Fruit fly (Drosophila melanogaster) whole organism, prepupa: Measurements from ENCODE around the gene CG17359.

Source experiments
- Blimp-1 ChIP-seq: fragments of 200-800 bp; sonication (Bioruptor generic); optimal IDR thresholded peaks from 3 replicates; lab custom pipeline; 2017; ENCODE audit warnings: missing biosample characterization, missing genetic modification characterization, mild to moderate bottlenecking, moderate library complexity, missing genetic modification reagents
- CG10631 ChIP-seq: fragments of 200-800 bp; sonication (Bioruptor generic); optimal IDR thresholded peaks from 2 replicates; lab custom pipeline; 2016; ENCODE audit warnings: missing biosample characterization, missing genetic modification characterization
- CG11294 ChIP-seq: fragments of 200-800 bp; sonication (Bioruptor generic); IDR thresholded peaks from 2 replicates; pipeline ENCODE4 v1.3.6; 2022; ENCODE audit warnings: missing biosample characterization, missing genetic modification characterization
- CG15336 ChIP-seq: fragments of 200-800 bp; sonication (Bioruptor generic); IDR thresholded peaks from 2 replicates; pipeline ENCODE4 v1.3.6; 2022; ENCODE audit warnings: missing biosample characterization, missing genetic modification characterization
- CG1621 ChIP-seq: fragments of 200-800 bp; sonication (Bioruptor generic); optimal IDR thresholded peaks from 3 replicates; lab custom pipeline; 2018; ENCODE audit warnings: missing biosample characterization, mild to moderate bottlenecking, missing genetic modification characterization
- CG16779 ChIP-seq: fragments of 200-800 bp; sonication (Bioruptor generic); optimal IDR thresholded peaks from 3 replicates; lab custom pipeline; 2017; ENCODE audit warnings: missing biosample characterization, mild to moderate bottlenecking, missing genetic modification characterization
- CG3032 ChIP-seq: fragments of 200-800 bp; optimal IDR thresholded peaks from 2 replicates; lab custom pipeline; 2019; ENCODE audit warnings: missing biosample characterization, mild to moderate bottlenecking, missing genetic modification characterization, moderate library complexity
- CG34406 ChIP-seq: fragments of 200-800 bp; sonication (Bioruptor generic); optimal IDR thresholded peaks from 3 replicates; lab custom pipeline; 2016; ENCODE audit warnings: missing biosample characterization, missing genetic modification characterization
- CG3919 ChIP-seq: fragments of 200-800 bp; sonication (Bioruptor generic); optimal IDR thresholded peaks from 3 replicates; lab custom pipeline; 2016; ENCODE audit warnings: missing biosample characterization, missing genetic modification characterization
- CG6276 ChIP-seq: fragments of 200-800 bp; sonication (Bioruptor generic); optimal IDR thresholded peaks from 2 replicates; lab custom pipeline; 2017; ENCODE audit warnings: missing biosample characterization, mild to moderate bottlenecking, missing genetic modification characterization
- CG6792 ChIP-seq: fragments of 200-800 bp; sonication (Bioruptor generic); optimal IDR thresholded peaks from 3 replicates; lab custom pipeline; 2016; ENCODE audit warnings: missing biosample characterization, missing genetic modification characterization
- CG6854 ChIP-seq: fragments of 200-800 bp; sonication (Bioruptor generic); optimal IDR thresholded peaks from 2 replicates; lab custom pipeline; 2017; ENCODE audit warnings: missing biosample characterization, mild to moderate bottlenecking, missing genetic modification characterization
- CG7368 ChIP-seq: fragments of 200-800 bp; sonication (Bioruptor generic); optimal IDR thresholded peaks from 3 replicates; lab custom pipeline; 2016; ENCODE audit warnings: missing biosample characterization, missing genetic modification characterization
- CG8119 ChIP-seq: fragments of 200-800 bp; sonication (Bioruptor generic); IDR thresholded peaks from 3 replicates; pipeline ENCODE4 v1.3.6; 2022; ENCODE audit warnings: missing biosample characterization, missing genetic modification characterization
- CG8319 ChIP-seq: fragments of 200-800 bp; sonication (Bioruptor generic); optimal IDR thresholded peaks from 3 replicates; lab custom pipeline; 2016; ENCODE audit warnings: missing biosample characterization, missing genetic modification characterization
- CG8632 ChIP-seq: fragments of 200-800 bp; sonication (Bioruptor generic); optimal IDR thresholded peaks from 3 replicates; lab custom pipeline; 2016; ENCODE audit warnings: missing biosample characterization, missing genetic modification characterization
- CG9139 ChIP-seq: fragments of 200-800 bp; sonication (Bioruptor generic); optimal IDR thresholded peaks from 3 replicates; lab custom pipeline; 2017; ENCODE audit warnings: missing biosample characterization, mild to moderate bottlenecking, missing genetic modification characterization
- Eip75B ChIP-seq: fragments of 200-800 bp; sonication (Bioruptor generic); optimal IDR thresholded peaks from 3 replicates; lab custom pipeline; 2016; ENCODE audit warnings: missing biosample characterization, missing genetic modification characterization
- Eip78C ChIP-seq: fragments of 200-800 bp; sonication (Bioruptor generic); peaks from one replicate; lab custom pipeline; 2016; ENCODE audit warnings: missing biosample characterization, missing genetic modification characterization
- Eip93F ChIP-seq: fragments of 200-800 bp; sonication (Bioruptor generic); optimal IDR thresholded peaks from 2 replicates; lab custom pipeline; 2016; ENCODE audit warnings: missing biosample characterization, mild to moderate bottlenecking, missing genetic modification characterization
- Ets21C ChIP-seq: fragments of 200-800 bp; sonication (Bioruptor generic); optimal IDR thresholded peaks from 3 replicates; lab custom pipeline; 2016; ENCODE audit warnings: missing biosample characterization, missing genetic modification characterization
- Ets96B ChIP-seq: fragments of 200-800 bp; optimal IDR thresholded peaks from 2 replicates; lab custom pipeline; 2019; ENCODE audit warnings: missing biosample characterization, mild to moderate bottlenecking, missing genetic modification characterization, moderate library complexity
- Gug ChIP-seq: fragments of 200-800 bp; sonication (Bioruptor generic); IDR thresholded peaks from 2 replicates; pipeline ENCODE4 v1.3.6; 2022; ENCODE audit warnings: missing biosample characterization, missing genetic modification characterization
- Hr39 ChIP-seq: fragments of 200-800 bp; sonication (Bioruptor generic); optimal IDR thresholded peaks from 2 replicates; lab custom pipeline; 2016; ENCODE audit warnings: missing biosample characterization, missing genetic modification characterization
- Hr4 ChIP-seq: fragments of 200-800 bp; sonication (Bioruptor generic); optimal IDR thresholded peaks from 3 replicates; lab custom pipeline; 2016; ENCODE audit warnings: missing biosample characterization, missing genetic modification characterization
- Lpt ChIP-seq: fragments of 200-800 bp; sonication (Bioruptor generic); optimal IDR thresholded peaks from 3 replicates; lab custom pipeline; 2016; ENCODE audit warnings: missing biosample characterization, missing genetic modification characterization
- Met ChIP-seq: fragments of 200-800 bp; sonication (Bioruptor generic); optimal IDR thresholded peaks from 3 replicates; lab custom pipeline; 2016; ENCODE audit warnings: missing biosample characterization, missing genetic modification characterization
- OdsH ChIP-seq: fragments of 200-800 bp; sonication (Bioruptor generic); optimal IDR thresholded peaks from 3 replicates; lab custom pipeline; 2016; ENCODE audit warnings: missing biosample characterization, missing genetic modification characterization
- Smox ChIP-seq: fragments of 200-800 bp; sonication (Bioruptor generic); optimal IDR thresholded peaks from 3 replicates; lab custom pipeline; 2016; ENCODE audit warnings: missing biosample characterization, missing genetic modification characterization
- Sox102F ChIP-seq: fragments of 200-800 bp; sonication (Bioruptor generic); optimal IDR thresholded peaks from 2 replicates; lab custom pipeline; 2016; ENCODE audit warnings: missing biosample characterization, mild to moderate bottlenecking, missing genetic modification characterization
- Sox14 ChIP-seq: fragments of 200-800 bp; sonication (Bioruptor generic); optimal IDR thresholded peaks from 3 replicates; lab custom pipeline; 2016; ENCODE audit warnings: missing biosample characterization, missing genetic modification characterization
- Sox15 ChIP-seq: fragments of 200-800 bp; sonication (Bioruptor generic); optimal IDR thresholded peaks from 3 replicates; lab custom pipeline; 2016; ENCODE audit warnings: missing biosample characterization, missing genetic modification characterization
- achi ChIP-seq: fragments of 200-800 bp; sonication (Bioruptor generic); optimal IDR thresholded peaks from 3 replicates; lab custom pipeline; 2016; ENCODE audit warnings: missing biosample characterization, missing genetic modification characterization
- acj6 ChIP-seq: fragments of 200-800 bp; sonication (Bioruptor generic); optimal IDR thresholded peaks from 3 replicates; lab custom pipeline; 2016; ENCODE audit warnings: missing biosample characterization, missing genetic modification characterization
- cyc ChIP-seq: fragments of 200-800 bp; sonication (Bioruptor generic); optimal IDR thresholded peaks from 3 replicates; lab custom pipeline; 2016; ENCODE audit warnings: missing biosample characterization, missing genetic modification characterization
- dac ChIP-seq: fragments of 200-800 bp; sonication (Bioruptor generic); optimal IDR thresholded peaks from 2 replicates; lab custom pipeline; 2017; ENCODE audit warnings: missing biosample characterization, mild to moderate bottlenecking, missing genetic modification characterization
- dsx ChIP-seq: fragments of 200-800 bp; optimal IDR thresholded peaks from 3 replicates; lab custom pipeline; 2019; ENCODE audit warnings: missing biosample characterization, mild to moderate bottlenecking, missing genetic modification characterization, moderate library complexity; ENCODE audit not compliant: poor library complexity, severe bottlenecking
- eg ChIP-seq: fragments of 200-800 bp; sonication (Bioruptor generic); IDR thresholded peaks from 3 replicates; pipeline ENCODE4 v1.3.6; 2022; ENCODE audit warnings: missing biosample characterization, missing genetic modification characterization
- esn ChIP-seq: fragments of 200-800 bp; sonication (Bioruptor generic); optimal IDR thresholded peaks from 2 replicates; lab custom pipeline; 2016; ENCODE audit warnings: missing biosample characterization, mild to moderate bottlenecking, missing genetic modification characterization, moderate library complexity
- fd85E ChIP-seq: fragments of 200-800 bp; sonication (Bioruptor generic); optimal IDR thresholded peaks from 3 replicates; lab custom pipeline; 2016; ENCODE audit warnings: missing biosample characterization, missing genetic modification characterization
- lz ChIP-seq: fragments of 200-800 bp; sonication (Bioruptor generic); optimal IDR thresholded peaks from 3 replicates; lab custom pipeline; 2016; ENCODE audit warnings: missing biosample characterization, missing genetic modification characterization
- net ChIP-seq: fragments of 200-800 bp; sonication (Bioruptor generic); optimal IDR thresholded peaks from 3 replicates; lab custom pipeline; 2016; ENCODE audit warnings: missing biosample characterization, missing genetic modification characterization
- pdm3 ChIP-seq: fragments of 200-800 bp; sonication (Bioruptor generic); optimal IDR thresholded peaks from 3 replicates; lab custom pipeline; 2016; ENCODE audit warnings: missing biosample characterization, missing genetic modification characterization
- salr ChIP-seq, 2 experiments: fragments of 200-800 bp; sonication (Bioruptor generic); optimal IDR thresholded peaks; 3 replicates each; lab custom pipeline; 2016 to 2018; ENCODE audit warnings: missing biosample characterization in 2 of 2, missing genetic modification characterization in 2 of 2, mild to moderate bottlenecking in 1 of 2
- spab ChIP-seq: fragments of 200-800 bp; sonication (Bioruptor generic); optimal IDR thresholded peaks from 2 replicates; lab custom pipeline; 2017; ENCODE audit warnings: missing biosample characterization, mild to moderate bottlenecking, missing genetic modification characterization, missing genetic modification reagents
- topi ChIP-seq: fragments of 200-800 bp; sonication (Bioruptor generic); optimal IDR thresholded peaks from 3 replicates; lab custom pipeline; 2016; ENCODE audit warnings: missing biosample characterization, missing genetic modification characterization

Gene CG17359

dm6 chr3L:14031171-14032126 is 32.4 kb upstream of the CG17359 start, which contains the start of the genes CG6650 and endos (continued):
- no peak for TF ChIP-seq CG8319 (GFP tag; lab: Kevin White, UChicago)
- peak; percentile 35 for TF ChIP-seq CG9139
- peak; percentile 35 for TF ChIP-seq CG3032 (tag; lab: Kevin White, UChicago)
- TF ChIP-seq CG3919: peak; percentile 5
- TF ChIP-seq salr (GFP tag; optimal IDR thresholded peaks at IDR 0.05; lab: Kevin White, UChicago): no peak
- no peak for TF ChIP-seq topi
- peak; percentile 44 for TF ChIP-seq Hr4
- TF ChIP-seq CG6792 (GFP tag; lab: Kevin White, UChicago): no peak
- TF ChIP-seq CG6276 (GFP tag; lab: Kevin White, UChicago): no peak
- TF ChIP-seq CG10631: peak; percentile 46

- no peak for TF ChIP-seq Ets21C
- TF ChIP-seq dsx: no peak
- no peak for TF ChIP-seq net (GFP tag; lab: Kevin White, UChicago)
- peak; percentile 46 for TF ChIP-seq esn (GFP tag; lab: Kevin White, UChicago)
- TF ChIP-seq pdm3 (GFP tag; lab: Kevin White, UChicago): no peak
- no peak for TF ChIP-seq cyc (GFP tag; lab: Kevin White, UChicago)
- TF ChIP-seq CG9139: no peak
- no peak for TF ChIP-seq spab (GFP tag; lab: Kevin White, UChicago)
- peak; percentile 19 for TF ChIP-seq CG8632
- no peak for TF ChIP-seq CG1621 (tag; lab: Kevin White, UChicago)
- no peak for TF ChIP-seq Met (GFP tag; lab: Kevin White, UChicago)
- no peak for TF ChIP-seq CG16779 (tag; lab: Kevin White, UChicago)
- no peak for TF ChIP-seq salr (GFP tag; optimal IDR thresholded peaks at IDR 0.05; lab: Kevin White, UChicago)
- TF ChIP-seq Gug: no peak
- peak; percentile 39; the same call in 1 of the 3 replicates for TF ChIP-seq eg (GFP tag; lab: Robert Waterston, UW)
- TF ChIP-seq Hr39 (GFP tag; lab: Kevin White, UChicago): no peak
- TF ChIP-seq Ets96B (tag; lab: Kevin White, UChicago): no peak
- TF ChIP-seq lz (GFP tag; lab: Kevin White, UChicago): no peak
- TF ChIP-seq CG34406 (GFP tag; lab: Kevin White, UChicago): no peak
- peak; percentile 36 for TF ChIP-seq achi (GFP tag; lab: Kevin White, UChicago)
- TF ChIP-seq topi: no peak
- TF ChIP-seq CG7368 (GFP tag; lab: Kevin White, UChicago): no peak
- no peak for TF ChIP-seq CG11294
- TF ChIP-seq Sox15: no peak
- peak; percentile 96 for TF ChIP-seq Blimp-1 (GFP tag; lab: Kevin White, UChicago)
- no peak for TF ChIP-seq Lpt (GFP tag; lab: Kevin White, UChicago)
- no peak for TF ChIP-seq OdsH (GFP tag; lab: Kevin White, UChicago)
- no peak for TF ChIP-seq Eip93F (GFP tag; lab: Kevin White, UChicago)
- TF ChIP-seq CG8119 (GFP tag; lab: Robert Waterston, UW): 0 out of 3 replicates have a peak, but pooled peaks have one; percentile 19
- peak; percentile 31 for TF ChIP-seq Sox14 (GFP tag; lab: Kevin White, UChicago)
- no peak for TF ChIP-seq Sox102F
- no peak for TF ChIP-seq Smox (GFP tag; lab: Kevin White, UChicago)
- TF ChIP-seq Eip75B (GFP tag; lab: Kevin White, UChicago): no peak
- peak; percentile 36; the same call in 1 of the 2 replicates for TF ChIP-seq CG15336 (GFP tag; lab: Robert Waterston, UW)
- no peak for TF ChIP-seq CG6854 (GFP tag; lab: Kevin White, UChicago)
- TF ChIP-seq acj6 (GFP tag; lab: Kevin White, UChicago): no peak
- TF ChIP-seq CG10631: no peak
- peak; percentile 15 for TF ChIP-seq Eip78C (GFP tag; lab: Kevin White, UChicago)
- peak; percentile 15 for TF ChIP-seq fd85E
- TF ChIP-seq CG6792 (GFP tag; lab: Kevin White, UChicago): peak; percentile 30
- peak; percentile 30 for TF ChIP-seq dac (GFP tag; lab: Kevin White, UChicago)
Measured at dm6 chr3L:14028485-14029384, 29.7 kb upstream of the CG17359 start, which contains the start of gene Ptip. TSS of gene Ptip (minus strand) at chr3L:14029121.
